Fruit fly (Drosophila melanogaster): ENCODE data around the gene Dtd.

Gene Dtd

DNA sequence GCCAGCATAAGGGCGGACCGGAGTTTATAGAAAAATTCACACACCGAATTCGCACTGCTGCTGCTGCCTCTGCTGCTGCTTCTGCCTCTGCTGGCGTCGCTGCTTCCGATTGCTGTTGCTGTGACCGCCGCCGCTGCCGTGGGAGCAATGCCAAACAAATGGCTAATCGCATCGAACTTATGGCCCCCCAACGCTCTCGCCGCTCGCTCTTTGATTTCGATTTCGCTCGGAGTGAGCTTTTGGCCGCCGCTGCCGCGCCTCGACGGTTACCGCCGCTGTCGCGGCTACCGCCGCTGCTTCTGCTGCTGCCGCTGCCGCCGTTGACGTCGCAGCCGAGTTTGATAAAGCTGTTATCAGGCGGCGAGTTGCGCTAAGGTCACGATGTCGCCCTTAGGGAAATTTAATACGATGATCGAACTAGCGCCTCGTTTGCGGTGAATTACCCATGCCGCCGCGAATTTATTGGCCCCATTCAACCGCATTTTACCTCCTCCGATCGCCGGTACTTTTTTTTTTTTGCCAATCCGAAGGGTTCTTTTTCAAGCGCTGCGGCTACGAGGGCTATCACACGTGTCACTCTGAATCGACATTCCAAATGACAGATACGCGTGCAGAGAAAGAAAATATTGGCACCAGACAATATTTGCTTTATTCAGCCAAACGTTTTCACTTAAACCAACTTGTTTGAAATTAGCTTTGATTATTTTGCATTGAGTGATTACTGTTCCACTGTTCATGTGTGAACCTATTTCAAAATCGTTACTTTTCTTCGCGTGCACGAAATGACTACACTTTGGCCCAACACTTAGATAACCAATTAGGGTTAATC lies 28.4 kb downstream of the Dtd start (continued):
- TF ChIP-seq al (GFP tag; IDR thresholded peaks at IDR 0.05) (peak; percentile 78), mld (GFP tag; IDR thresholded peaks at IDR 0.05; ENCODE audit: partially characterized antibody) (no peak), gfzf (GFP tag; optimal IDR thresholded peaks at IDR 0.05) (no peak), Dad (GFP tag; optimal IDR thresholded peaks at IDR 0.05) (no peak), CG17612 (GFP tag; IDR thresholded peaks at IDR 0.05) (0 out of 2 replicates have a peak, but pooled peaks have one; percentile 38), Hr3 (GFP tag; optimal IDR thresholded peaks at IDR 0.05) (peak; percentile 46), pum (GFP tag; optimal IDR thresholded peaks at IDR 0.05) (peak; percentile 69), Dbx (GFP tag; IDR thresholded peaks at IDR 0.05) (peak; percentile 82), kni (GFP tag; optimal IDR thresholded peaks at IDR 0.05) (no peak), ewg (GFP tag; optimal IDR thresholded peaks at IDR 0.05) (peak; percentile 26), CG18011 (GFP tag; optimal IDR thresholded peaks at IDR 0.05) (peak; percentile 37), CG13123 (GFP tag; optimal IDR thresholded peaks at IDR 0.05) (no peak), CG31224 (GFP tag; IDR thresholded peaks at IDR 0.05) (peak; percentile 68; the same call in 1 of the 2 replicates), Dip3 (GFP tag; optimal IDR thresholded peaks at IDR 0.05) (peak; percentile 62), CG4404 (GFP tag; IDR thresholded peaks at IDR 0.05) (peak; percentile 46; the same call in 1 of the 2 replicates), CG16813 (GFP tag; IDR thresholded peaks at IDR 0.05; ENCODE audit: partially characterized antibody) (no peak), az2 (GFP tag; optimal IDR thresholded peaks at IDR 0.05) (peak; percentile 38), Mad (GFP tag; optimal IDR thresholded peaks at IDR 0.05) (peak; percentile 40), wor (GFP tag; IDR thresholded peaks at IDR 0.05) (peak; percentile 43; the same call in 1 of the 2 replicates), gce (GFP tag; IDR thresholded peaks at IDR 0.05) (no peak; the same call in 2 of the 3 replicates), Oli (tag; optimal IDR thresholded peaks at IDR 0.05) (peak; percentile 60), CG32767 (GFP tag; IDR thresholded peaks at IDR 0.05) (no peak), HLH3B (GFP tag; IDR thresholded peaks at IDR 0.05) (peak; percentile 72), Atf3 (GFP tag; optimal IDR thresholded peaks at IDR 0.05) (peak; percentile 22), scrt (GFP tag; optimal IDR thresholded peaks at IDR 0.05) (peak; percentile 39), unc-4 (GFP tag; IDR thresholded peaks at IDR 0.05; ENCODE audit: partially characterized antibody) (no peak), CG13624 (GFP tag; optimal IDR thresholded peaks at IDR 0.05) (peak; percentile 14), CG3847 (GFP tag; IDR thresholded peaks at IDR 0.05) (peak; percentile 81), NFAT (GFP tag; IDR thresholded peaks at IDR 0.05) (peak; percentile 71), shn (GFP tag; optimal IDR thresholded peaks at IDR 0.05) (peak; percentile 51), stc (GFP tag; IDR thresholded peaks at IDR 0.05) (peak; percentile 54; the same call in 1 of the 2 replicates), CG9932 (GFP tag; IDR thresholded peaks at IDR 0.05) (peak; percentile 75), cas (GFP tag; IDR thresholded peaks at IDR 0.05) (peak; percentile 62; the same call in 1 of the 2 replicates), Ets97D (GFP tag; optimal IDR thresholded peaks at IDR 0.05) (no peak), nmo (GFP tag; optimal IDR thresholded peaks at IDR 0.05) (peak; percentile 53), row (GFP tag; IDR thresholded peaks at IDR 0.05) (peak; percentile 90), CG9797 (GFP tag; optimal IDR thresholded peaks at IDR 0.05) (no peak), jigr1 (GFP tag; IDR thresholded peaks at IDR 0.05) (no peak), sisA (GFP tag; IDR thresholded peaks at IDR 0.05) (peak; percentile 64), crol (GFP tag; IDR thresholded peaks at IDR 0.05) (no peak), ro (GFP tag; IDR thresholded peaks at IDR 0.05) (0 out of 2 replicates have a peak, but pooled peaks have one; percentile 49), Deaf1 (tag; optimal IDR thresholded peaks at IDR 0.05) (peak; percentile 25), CG3281 (GFP tag; optimal IDR thresholded peaks at IDR 0.05) (peak; percentile 73), Bgb (GFP tag; IDR thresholded peaks at IDR 0.05; ENCODE audit: partially characterized antibody) (no peak), CG10147 (GFP tag; optimal IDR thresholded peaks at IDR 0.05) (peak; percentile 8), CG11723 (GFP tag; optimal IDR thresholded peaks at IDR 0.05) (no peak), org-1 (GFP tag; optimal IDR thresholded peaks at IDR 0.05) (peak; percentile 29), danr (GFP tag; IDR thresholded peaks at IDR 0.05) (peak; percentile 58; the same call in 1 of the 2 replicates), vnd (GFP tag; IDR thresholded peaks at IDR 0.05; ENCODE audit: partially characterized antibody) (no peak)

Data from whole organism, embryonic.